Fruit fly (Drosophila melanogaster): ENCODE results near the gene Abcd3.

Gene Abcd3

dm6 chrX:19769821-19770519 is 19.4 kb downstream of the Abcd3 start (continued):
- TF ChIP-seq Hr3 (GFP tag; optimal IDR thresholded peaks at IDR 0.05) = no peak
- TF ChIP-seq slbo (GFP tag; IDR thresholded peaks at IDR 0.05) = peak; percentile 31; the same call in 1 of the 2 replicates
- peak; percentile 33 for TF ChIP-seq CG6254 (GFP tag; optimal IDR thresholded peaks at IDR 0.05)
- no peak for TF ChIP-seq pho (GFP tag; optimal IDR thresholded peaks at IDR 0.05)
- TF ChIP-seq NC2β (GFP tag; optimal IDR thresholded peaks at IDR 0.05) = peak; percentile 25
- TF ChIP-seq Rfx (GFP tag; IDR thresholded peaks at IDR 0.05) = no peak
- no peak for TF ChIP-seq tap (tag; optimal IDR thresholded peaks at IDR 0.05)
- 0 out of 2 replicates have a peak, but pooled peaks have one; percentile 13 for TF ChIP-seq CG32772 (GFP tag; IDR thresholded peaks at IDR 0.05)
- TF ChIP-seq CG4404 (GFP tag; IDR thresholded peaks at IDR 0.05) = peak; percentile 32; the same call in 1 of the 2 replicates
- TF ChIP-seq ci (GFP tag; IDR thresholded peaks at IDR 0.05) = peak; percentile 67; the same call in 2 of the 3 replicates
- TF ChIP-seq nerfin-1 (tag; optimal IDR thresholded peaks at IDR 0.05) = no peak
- no peak for TF ChIP-seq CG7745 (tag; optimal IDR thresholded peaks at IDR 0.05)
- peak; percentile 29 for TF ChIP-seq Antp (GFP tag; optimal IDR thresholded peaks at IDR 0.05)
- TF ChIP-seq CG17912 (GFP tag; optimal IDR thresholded peaks at IDR 0.05) = no peak
- peak; percentile 32; the same call in 1 of the 2 replicates for TF ChIP-seq CG32532 (GFP tag; IDR thresholded peaks at IDR 0.05)
- TF ChIP-seq NFAT (GFP tag; IDR thresholded peaks at IDR 0.05) = no peak
- TF ChIP-seq Myb (GFP tag; optimal IDR thresholded peaks at IDR 0.05) = no peak
- TF ChIP-seq CG2120 (GFP tag; optimal IDR thresholded peaks at IDR 0.05) = peak; percentile 33
- peak; percentile 77 for TF ChIP-seq zen (tag; optimal IDR thresholded peaks at IDR 0.05)
- peak; percentile 66 for TF ChIP-seq CG14710 (tag; optimal IDR thresholded peaks at IDR 0.05)
- peak; percentile 33; the same call in 1 of the 2 replicates for TF ChIP-seq Ada2b (GFP tag; IDR thresholded peaks at IDR 0.05)
- no peak for TF ChIP-seq aop (GFP tag; IDR thresholded peaks at IDR 0.05)
- TF ChIP-seq Ssrp (tag; optimal IDR thresholded peaks at IDR 0.05) = peak; percentile 52
- TF ChIP-seq cas (GFP tag; IDR thresholded peaks at IDR 0.05) = no peak
- peak; percentile 25 for TF ChIP-seq ATbp (GFP tag; optimal IDR thresholded peaks at IDR 0.05)
- TF ChIP-seq unpg (GFP tag; optimal IDR thresholded peaks at IDR 0.05) = peak; percentile 54
- TF ChIP-seq pan (optimal IDR thresholded peaks at IDR 0.05) = no peak
- no peak for TF ChIP-seq pan (GFP tag; optimal IDR thresholded peaks at IDR 0.05 in 1 of 2, IDR thresholded peaks at IDR 0.05 in 1 of 2)
- no peak for TF ChIP-seq Doc2 (GFP tag; IDR thresholded peaks at IDR 0.05)
- TF ChIP-seq CG1024 (GFP tag; IDR thresholded peaks at IDR 0.05) = no peak
- no peak for TF ChIP-seq gce (GFP tag; IDR thresholded peaks at IDR 0.05)
- peak; percentile 40 for TF ChIP-seq pum (GFP tag; optimal IDR thresholded peaks at IDR 0.05)
- peak; percentile 39 for TF ChIP-seq CoRest (tag; optimal IDR thresholded peaks at IDR 0.05)
- no peak for TF ChIP-seq H2.0 (GFP tag; IDR thresholded peaks at IDR 0.05)

- TF ChIP-seq hb (GFP tag; IDR thresholded peaks at IDR 0.05; ENCODE audit: partially characterized antibody) = no peak
- no peak for TF ChIP-seq CG12744 (GFP tag; optimal IDR thresholded peaks at IDR 0.05)
- no peak for TF ChIP-seq CG4424 (GFP tag; optimal IDR thresholded peaks at IDR 0.05)
- no peak for TF ChIP-seq vvl (GFP tag; IDR thresholded peaks at IDR 0.05)
- no peak for TF ChIP-seq CG18262 (tag; optimal IDR thresholded peaks at IDR 0.05)
- TF ChIP-seq sug (tag; optimal IDR thresholded peaks at IDR 0.05) = no peak
- no peak for TF ChIP-seq BtbVII (GFP tag; optimal IDR thresholded peaks at IDR 0.05)
- no peak for TF ChIP-seq Meics (GFP tag; optimal IDR thresholded peaks at IDR 0.05)
- TF ChIP-seq Camta (GFP tag; optimal IDR thresholded peaks at IDR 0.05) = no peak
- TF ChIP-seq wdn (GFP tag; IDR thresholded peaks at IDR 0.05) = no peak
- TF ChIP-seq grn (GFP tag; optimal IDR thresholded peaks at IDR 0.05) = peak; percentile 32
- TF ChIP-seq CG9797 (GFP tag; optimal IDR thresholded peaks at IDR 0.05) = no peak
- TF ChIP-seq CG6654 (GFP tag; optimal IDR thresholded peaks at IDR 0.05) = no peak
- no peak for TF ChIP-seq Dad (GFP tag; optimal IDR thresholded peaks at IDR 0.05)
- TF ChIP-seq Poxn (GFP tag; IDR thresholded peaks at IDR 0.05) = no peak
- no peak for TF ChIP-seq CG17328 (GFP tag; IDR thresholded peaks at IDR 0.05)
- no peak for TF ChIP-seq maf-S (GFP tag; optimal IDR thresholded peaks at IDR 0.05)
- TF ChIP-seq CG7271 (tag; optimal IDR thresholded peaks at IDR 0.05) = no peak
Observed at dm6 chrX:19772002-19772622, 21.5 kb downstream of the Abcd3 start.
